Worm (Caenorhabditis elegans) whole organism, L2 larva: Measurements from ENCODE around the gene B0222.15.
A peak's percentile ranks its signal among the peaks of the same experiment; 100 is the strongest.

Experiments used
- F13H6.1 ChIP-seq: sonication (generic microtip); optimal IDR thresholded peaks from 2 replicates; lab custom pipeline; 2016; ENCODE audit warnings: missing genetic modification characterization, missing compliant biosample characterization
- Y55F3AM.14 ChIP-seq: fragments of 200-800 bp; sonication (Bioruptor generic); optimal IDR thresholded peaks from 2 replicates; lab custom pipeline; 2018; ENCODE audit warnings: mild to moderate bottlenecking, missing genetic modification characterization, missing compliant biosample characterization
- ZK546.5 ChIP-seq: sonication (generic microtip); optimal IDR thresholded peaks from 2 replicates; lab custom pipeline; 2017; ENCODE audit warnings: missing biosample characterization, missing genetic modification characterization
- alr-1 ChIP-seq: fragments of 150-350 bp; optimal IDR thresholded peaks from 2 replicates; lab custom pipeline; 2014; ENCODE audit warnings: missing biosample characterization, missing genetic modification characterization
- aly-2 ChIP-seq: fragments of 150-350 bp; optimal IDR thresholded peaks from 2 replicates; lab custom pipeline; 2014; ENCODE audit warnings: missing biosample characterization, missing genetic modification characterization
- ama-1 ChIP-seq: fragments of 150-350 bp; optimal IDR thresholded peaks from 2 replicates; lab custom pipeline; 2018; ENCODE audit warnings: inconsistent platforms
- blmp-1 ChIP-seq: sonication (generic microtip); optimal IDR thresholded peaks from 2 replicates; lab custom pipeline; 2017; ENCODE audit warnings: missing genetic modification characterization, mild to moderate bottlenecking, missing compliant biosample characterization, antibody characterized with exemption, moderate library complexity; ENCODE audit not compliant: insufficient read depth
- ceh-16 ChIP-seq: fragments of 150-350 bp; optimal IDR thresholded peaks from 2 replicates; lab custom pipeline; 2014; ENCODE audit warnings: missing biosample characterization, missing genetic modification characterization
- crh-2 ChIP-seq: sonication (generic microtip); optimal IDR thresholded peaks from 2 replicates; lab custom pipeline; 2017; ENCODE audit warnings: missing biosample characterization, missing genetic modification characterization
- egl-27 ChIP-seq: sonication (generic microtip); optimal IDR thresholded peaks from 3 replicates; lab custom pipeline; 2017; ENCODE audit warnings: missing biosample characterization, missing genetic modification reagents, missing genetic modification characterization
- elt-1 ChIP-seq: fragments of 150-350 bp; optimal IDR thresholded peaks from 2 replicates; lab custom pipeline; 2014; ENCODE audit warnings: missing biosample characterization, missing genetic modification characterization
- elt-3 ChIP-seq: sonication (generic microtip); optimal IDR thresholded peaks from 2 replicates; lab custom pipeline; 2017; ENCODE audit warnings: missing biosample characterization, missing genetic modification characterization
- fos-1 ChIP-seq: fragments of 150-350 bp; optimal IDR thresholded peaks from 2 replicates; lab custom pipeline; 2014; ENCODE audit warnings: missing biosample characterization, missing genetic modification characterization
- lin-11 ChIP-seq: fragments of 150-350 bp; sonication (generic microtip); optimal IDR thresholded peaks from 2 replicates; lab custom pipeline; 2014; ENCODE audit warnings: missing biosample characterization, missing genetic modification characterization, inconsistent platforms, mixed read lengths
- lin-39 ChIP-seq: fragments of 150-350 bp; optimal IDR thresholded peaks from 2 replicates; lab custom pipeline; 2014; ENCODE audit warnings: missing biosample characterization, missing genetic modification reagents, missing genetic modification characterization
- lsy-2 ChIP-seq, 2 experiments: fragments of 150-350 bp in 1 of 2; sonication (generic microtip) in 1 of 2; optimal IDR thresholded peaks; 2 replicates each; lab custom pipeline; 2014 to 2017; ENCODE audit warnings: missing biosample characterization in 2 of 2, missing genetic modification characterization in 2 of 2
- mab-5 ChIP-seq: fragments of 150-350 bp; optimal IDR thresholded peaks from 2 replicates; lab custom pipeline; 2014; ENCODE audit warnings: missing biosample characterization, missing genetic modification characterization
- mbf-1 ChIP-seq: sonication (generic microtip); optimal IDR thresholded peaks from 2 replicates; lab custom pipeline; 2017; ENCODE audit warnings: missing biosample characterization, missing genetic modification characterization
- mdl-1 ChIP-seq, 2 experiments: fragments of 150-350 bp in 1 of 2; sonication (generic microtip) in 1 of 2; optimal IDR thresholded peaks; 2 replicates each; lab custom pipeline; 2017; ENCODE audit warnings: missing biosample characterization in 2 of 2, missing genetic modification characterization in 2 of 2
- nhr-21 ChIP-seq: fragments of 150-350 bp; optimal IDR thresholded peaks from 2 replicates; lab custom pipeline; 2014; ENCODE audit warnings: missing biosample characterization, missing genetic modification characterization
- nhr-23 ChIP-seq: fragments of 150-350 bp; optimal IDR thresholded peaks from 2 replicates; lab custom pipeline; 2014; ENCODE audit warnings: missing biosample characterization, missing genetic modification reagents, missing genetic modification characterization
- nhr-25 ChIP-seq: fragments of 150-350 bp; sonication (generic microtip); optimal IDR thresholded peaks from 3 replicates; lab custom pipeline; 2014; ENCODE audit warnings: missing biosample characterization, missing genetic modification characterization
- nhr-6 ChIP-seq: fragments of 150-350 bp; optimal IDR thresholded peaks from 2 replicates; lab custom pipeline; 2014; ENCODE audit warnings: missing biosample characterization, missing genetic modification characterization
- nhr-77 ChIP-seq: fragments of 150-350 bp; optimal IDR thresholded peaks from 2 replicates; lab custom pipeline; 2014; ENCODE audit warnings: missing biosample characterization, missing genetic modification characterization
- sem-4 ChIP-seq: fragments of 150-350 bp; optimal IDR thresholded peaks from 2 replicates; lab custom pipeline; 2014; ENCODE audit warnings: missing biosample characterization, missing genetic modification reagents, missing genetic modification characterization
- skn-1 ChIP-seq: sonication (generic microtip); optimal IDR thresholded peaks from 2 replicates; lab custom pipeline; 2017; ENCODE audit warnings: missing biosample characterization, missing genetic modification characterization
- sma-3 ChIP-seq: sonication (generic microtip); optimal IDR thresholded peaks from 2 replicates; lab custom pipeline; 2016; ENCODE audit warnings: missing genetic modification reagents, missing genetic modification characterization, missing compliant biosample characterization
- sma-9 ChIP-seq, 2 experiments: fragments of 150-350 bp in 1 of 2; sonication (generic microtip) in 1 of 2; optimal IDR thresholded peaks; 2 replicates each; lab custom pipeline; 2014 to 2016; ENCODE audit warnings: missing genetic modification characterization in 2 of 2, mild to moderate bottlenecking in 1 of 2, missing biosample characterization in 1 of 2, missing compliant biosample characterization in 1 of 2, missing genetic modification reagents in 1 of 2, moderate library complexity in 1 of 2
- unc-39 ChIP-seq: fragments of 150-350 bp; optimal IDR thresholded peaks from 2 replicates; lab custom pipeline; 2014; ENCODE audit warnings: missing biosample characterization, missing genetic modification characterization
- unc-62 ChIP-seq: fragments of 150-350 bp; optimal IDR thresholded peaks from 2 replicates; lab custom pipeline; 2014; ENCODE audit warnings: missing biosample characterization, missing genetic modification reagents, missing genetic modification characterization
- zag-1 ChIP-seq: fragments of 150-350 bp; optimal IDR thresholded peaks from 2 replicates; lab custom pipeline; 2014; ENCODE audit warnings: missing biosample characterization, missing genetic modification characterization
- ztf-1 ChIP-seq: fragments of 200-800 bp; sonication (Bioruptor generic); conservative IDR thresholded peaks from 2 replicates; pipeline ENCODE4 v1.3.6; 2022; ENCODE audit warnings: missing genetic modification characterization, missing compliant biosample characterization

B0222.15 gene

ce11 chrV:9162955-9163468 is 6.4 kb upstream of the B0222.15 start, which contains the start of gene col-145:
col-145 (minus strand) TSS chrV:9163005.
- TF ChIP-seq blmp-1 (peak; percentile 62), ztf-1 (no peak)

ce11 chrV:9162118-9162729 is 5.6 kb upstream of the B0222.15 start:
- TF ChIP-seq zag-1 (no peak), lin-39 (tag; lab: Kevin White, UChicago) (no peak), mdl-1 (tag; optimal IDR thresholded peaks at IDR 0.05; lab: Kevin White, UChicago) (no peak), unc-62 (no peak), skn-1 (tag; lab: Kevin White, UChicago) (no peak), sma-3 (GFP tag; lab: Kevin White, UChicago) (no peak), nhr-23 (tag; lab: Kevin White, UChicago) (no peak), nhr-6 (no peak), lsy-2 (tag; optimal IDR thresholded peaks at IDR 0.05; lab: Kevin White, UChicago) (no peak), nhr-77 (tag; lab: Kevin White, UChicago) (no peak), mab-5 (no peak)
- TF ChIP-seq, all 48 proteins: peak for 0

- TF ChIP-seq lin-11 (tag; lab: Kevin White, UChicago) = no peak
- TF ChIP-seq sma-9 (GFP tag; optimal IDR thresholded peaks at IDR 0.05; lab: Kevin White, UChicago) = peak; percentile 25
- no peak for TF ChIP-seq sma-9 (tag; optimal IDR thresholded peaks at IDR 0.05; lab: Kevin White, UChicago)
- TF ChIP-seq nhr-21 (tag; lab: Kevin White, UChicago) = peak; percentile 21
- peak; percentile 10 for TF ChIP-seq crh-2 (tag; lab: Kevin White, UChicago)
- no peak for TF ChIP-seq fos-1 (tag; lab: Kevin White, UChicago)
- TF ChIP-seq blmp-1 = peak; percentile 57
- TF ChIP-seq lin-39 (tag; lab: Kevin White, UChicago) = no peak
- peak; percentile 68 for TF ChIP-seq nhr-25 (tag; lab: Kevin White, UChicago)
- no peak for TF ChIP-seq elt-1
- no peak for TF ChIP-seq nhr-77 (tag; lab: Kevin White, UChicago)
- peak; percentile 20 for TF ChIP-seq ama-1 (lab: Kevin White, UChicago)
- TF ChIP-seq sem-4 (tag; lab: Kevin White, UChicago) = no peak
- peak; percentile 28 for TF ChIP-seq sma-3 (GFP tag; lab: Kevin White, UChicago)
Measured at ce11 chrV:9160224-9160886, 3.8 kb upstream of the B0222.15 start, which contains the start of gene col-144. col-144 (minus strand) TSS chrV:9160642.

- TF ChIP-seq nhr-25 (tag; lab: Kevin White, UChicago) = peak; percentile 40
- peak; percentile 18 for TF ChIP-seq ama-1 (lab: Kevin White, UChicago)
Measured at ce11 chrV:9159146-9159717, 2.7 kb upstream of the B0222.15 start.

- TF ChIP-seq skn-1 (tag; lab: Kevin White, UChicago) = no peak
- no peak for TF ChIP-seq mdl-1 (tag; optimal IDR thresholded peaks at IDR 0.05; lab: Kevin White, UChicago)
- TF ChIP-seq nhr-77 (tag; lab: Kevin White, UChicago) = no peak
- TF ChIP-seq mbf-1 (tag; lab: Kevin White, UChicago) = no peak
- no peak for TF ChIP-seq F13H6.1 (tag; lab: Kevin White, UChicago)
- TF ChIP-seq ceh-16 (tag; lab: Kevin White, UChicago) = no peak
- no peak for TF ChIP-seq alr-1 (tag; lab: Kevin White, UChicago)
- no peak for TF ChIP-seq nhr-25 (tag; lab: Kevin White, UChicago)
- no peak for TF ChIP-seq lin-11 (tag; lab: Kevin White, UChicago)
- no peak for TF ChIP-seq unc-39 (tag; lab: Kevin White, UChicago)
- no peak for TF ChIP-seq sma-9 (GFP tag; optimal IDR thresholded peaks at IDR 0.05; lab: Kevin White, UChicago)
- no peak for TF ChIP-seq sma-9 (tag; optimal IDR thresholded peaks at IDR 0.05; lab: Kevin White, UChicago)
- TF ChIP-seq aly-2 = no peak
- TF ChIP-seq nhr-23 (tag; lab: Kevin White, UChicago) = no peak
- no peak for TF ChIP-seq unc-62
- no peak for TF ChIP-seq egl-27 (tag; lab: Kevin White, UChicago)
- TF ChIP-seq elt-3 (tag; lab: Kevin White, UChicago) = no peak
- no peak for TF ChIP-seq Y55F3AM.14
- no peak for TF ChIP-seq ZK546.5
- TF ChIP-seq, all 48 proteins: peak for 0
Measured at ce11 chrV:9157597-9157996, 1.0 kb upstream of the B0222.15 start.
